Worm (Caenorhabditis elegans) whole organism, late embryonic: ENCODE results near the gene fbxc-7.

Source experiments
- ceh-19 ChIP-seq: fragments of 200-800 bp; sonication (Bioruptor generic); optimal IDR thresholded peaks from 2 replicates; lab custom pipeline; 2018; ENCODE audit warnings: mild to moderate bottlenecking, missing genetic modification characterization, missing compliant biosample characterization
- ceh-48 ChIP-seq: sonication (generic microtip); optimal IDR thresholded peaks from 2 replicates; lab custom pipeline; 2016; ENCODE audit warnings: missing genetic modification characterization, inconsistent platforms, missing compliant biosample characterization
- ceh-6 ChIP-seq: fragments of 200-800 bp; sonication (Bioruptor generic); optimal IDR thresholded peaks from 2 replicates; lab custom pipeline; 2018; ENCODE audit warnings: mild to moderate bottlenecking, missing genetic modification characterization, missing compliant biosample characterization
- hlh-30 ChIP-seq: sonication (generic microtip); optimal IDR thresholded peaks from 2 replicates; lab custom pipeline; 2017; ENCODE audit warnings: antibody characterized with exemption, missing genetic modification characterization, missing compliant biosample characterization; ENCODE audit not compliant: insufficient read depth
- hlh-6 ChIP-seq: sonication (generic microtip); optimal IDR thresholded peaks from 2 replicates; lab custom pipeline; 2016; ENCODE audit warnings: missing genotype, missing genetic modification characterization, missing compliant biosample characterization
- mec-3 ChIP-seq: sonication (generic microtip); optimal IDR thresholded peaks from 2 replicates; lab custom pipeline; 2016; ENCODE audit warnings: borderline replicate concordance, missing genetic modification characterization, missing compliant biosample characterization
- nhr-11 ChIP-seq: fragments of 150-350 bp; optimal IDR thresholded peaks from 2 replicates; lab custom pipeline; 2014; ENCODE audit warnings: missing biosample characterization, missing genetic modification characterization
- sdc-2 ChIP-seq: sonication (generic microtip); optimal IDR thresholded peaks from 2 replicates; lab custom pipeline; 2016; ENCODE audit warnings: missing genotype, missing genetic modification characterization, missing compliant biosample characterization
- unc-55 ChIP-seq: sonication (generic microtip); optimal IDR thresholded peaks from 2 replicates; lab custom pipeline; 2017; ENCODE audit warnings: missing biosample characterization, missing genetic modification reagents, missing genetic modification characterization

ce11 chrII:927331-927730 is 27.4 kb upstream of the fbxc-7 start, which contains the start of gene R07C3.13:
- no peak for TF ChIP-seq hlh-30 (tag; lab: Kevin White, UChicago)
- no peak for TF ChIP-seq nhr-11
- no peak for TF ChIP-seq hlh-6 (tag; lab: Kevin White, UChicago)
- no peak for TF ChIP-seq ceh-48 (tag; lab: Kevin White, UChicago)
- no peak for TF ChIP-seq sdc-2
- TF ChIP-seq unc-55 (GFP tag; lab: Kevin White, UChicago) = no peak
- TF ChIP-seq ceh-19 = no peak
- no peak for TF ChIP-seq ceh-6 (GFP tag; lab: Kevin White, UChicago)
- TF ChIP-seq mec-3 (tag; lab: Kevin White, UChicago) = no peak
